Fruit fly (Drosophila melanogaster) whole organism, embryonic: ENCODE data around the gene CG13047.

ENCODE experiments used
- Doc3 ChIP-seq: fragments of 200-800 bp; sonication (Bioruptor generic); IDR thresholded peaks from 3 replicates; pipeline ENCODE4 v1.3.6; 2022; ENCODE audit warnings: missing biosample characterization, missing genetic modification characterization; ENCODE audit not compliant: partially characterized antibody
- Fer3 ChIP-seq: fragments of 200-800 bp; sonication (Bioruptor generic); optimal IDR thresholded peaks from 2 replicates; lab custom pipeline; 2018; ENCODE audit warnings: missing biosample characterization, mild to moderate bottlenecking, missing genetic modification characterization, moderate library complexity
- gro ChIP-seq: fragments of 200-800 bp; sonication (Bioruptor generic); optimal IDR thresholded peaks from 2 replicates; lab custom pipeline; 2016; ENCODE audit warnings: missing biosample characterization, missing genetic modification characterization
- gsb ChIP-seq: fragments of 200-800 bp; sonication (Bioruptor generic); IDR thresholded peaks from 2 replicates; pipeline ENCODE4 v1.3.6; 2022; ENCODE audit warnings: missing biosample characterization, missing genetic modification characterization

dm6 chr3L:16317724-16318123, 32.5 kb upstream of the CG13047 start, which contains the start of gene Nplp3:
- TF ChIP-seq gsb (GFP tag; lab: Robert Waterston, UW) (no peak), gro (no peak), Doc3 (GFP tag; lab: Robert Waterston, UW) (no peak), Fer3 (tag; lab: Kevin White, UChicago) (no peak)
